Fruit fly (Drosophila melanogaster): ENCODE measurements around the gene CG11151.

The CG11151 gene

DNA sequence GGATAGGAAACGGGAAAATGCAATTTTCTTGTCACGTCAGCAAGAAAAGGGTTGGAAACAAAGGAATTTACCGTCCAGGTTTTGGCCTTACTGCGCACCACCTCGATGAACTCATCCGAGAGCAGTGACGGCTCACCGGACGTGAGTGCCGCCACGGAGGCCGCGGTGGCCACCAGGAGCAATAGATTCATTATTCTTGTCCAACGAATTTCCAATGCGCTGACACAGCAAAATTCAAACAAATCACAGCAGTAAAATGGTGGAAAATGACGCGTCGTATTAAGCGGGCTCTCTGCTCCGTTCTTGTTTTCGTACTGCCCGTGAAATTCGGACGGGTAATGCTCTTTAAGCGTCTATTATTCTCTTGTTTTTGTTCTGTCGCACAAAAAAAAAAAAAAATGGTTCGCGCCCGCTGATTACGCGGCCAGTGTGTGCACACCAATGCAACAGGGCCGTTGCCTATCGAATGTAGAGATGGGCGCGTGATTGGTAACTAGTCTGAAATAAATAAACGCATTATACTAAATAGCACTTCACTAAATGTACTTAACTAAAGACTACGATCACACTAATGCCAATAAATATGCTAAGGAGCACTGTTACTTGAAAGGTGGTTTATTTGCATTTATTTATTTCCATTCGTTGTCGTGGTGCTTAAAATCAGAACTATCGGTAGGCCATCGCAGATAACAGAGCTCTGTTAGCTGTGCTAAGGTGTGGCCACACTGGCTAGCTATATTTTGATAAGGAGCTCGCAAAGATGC, 42.4 kb downstream of the CG11151 start, which contains the start of the genes CtsB and amrt (continued):
- peak; percentile 86 for TF ChIP-seq hkb (optimal IDR thresholded peaks at IDR 0.05)
- no peak for TF ChIP-seq hkb (GFP tag; IDR thresholded peaks at IDR 0.05)
- TF ChIP-seq Dll (GFP tag; IDR thresholded peaks at IDR 0.05; ENCODE audit: partially characterized antibody): peak; percentile 88
- peak; percentile 50 for TF ChIP-seq ERR (GFP tag; optimal IDR thresholded peaks at IDR 0.05)
- TF ChIP-seq Sry-δ (GFP tag; optimal IDR thresholded peaks at IDR 0.05): peak; percentile 93
- peak; percentile 39 for TF ChIP-seq Max (GFP tag; optimal IDR thresholded peaks at IDR 0.05)
- TF ChIP-seq HLH3B (GFP tag; IDR thresholded peaks at IDR 0.05): no peak
- no peak for TF ChIP-seq H2.0 (GFP tag; IDR thresholded peaks at IDR 0.05)
- peak; percentile 42 for TF ChIP-seq CG7839 (tag; optimal IDR thresholded peaks at IDR 0.05)
- no peak for TF ChIP-seq dan (GFP tag; IDR thresholded peaks at IDR 0.05)
- TF ChIP-seq lbe (GFP tag; optimal IDR thresholded peaks at IDR 0.05): peak; percentile 56
- peak; percentile 68 for TF ChIP-seq HmgD (GFP tag; optimal IDR thresholded peaks at IDR 0.05)
- TF ChIP-seq Meics (GFP tag; optimal IDR thresholded peaks at IDR 0.05): peak; percentile 30
- peak; percentile 76 for TF ChIP-seq amos (GFP tag; IDR thresholded peaks at IDR 0.05; ENCODE audit: partially characterized antibody)
- TF ChIP-seq CHES-1-like (GFP tag; optimal IDR thresholded peaks at IDR 0.05): peak; percentile 66
- peak; percentile 40 for TF ChIP-seq zen (tag; optimal IDR thresholded peaks at IDR 0.05)
- TF ChIP-seq CG10959 (GFP tag; IDR thresholded peaks at IDR 0.05): no peak
- peak; percentile 54 for TF ChIP-seq eyg (GFP tag; optimal IDR thresholded peaks at IDR 0.05)
- TF ChIP-seq Hand (GFP tag; optimal IDR thresholded peaks at IDR 0.05): no peak
- TF ChIP-seq CG10147 (GFP tag; optimal IDR thresholded peaks at IDR 0.05): peak; percentile 21
- TF ChIP-seq CkIIα-i1 (GFP tag; IDR thresholded peaks at IDR 0.05): no peak
- TF ChIP-seq Ets97D (GFP tag; optimal IDR thresholded peaks at IDR 0.05): peak; percentile 56
- TF ChIP-seq HLH4C (GFP tag; IDR thresholded peaks at IDR 0.05; ENCODE audit: partially characterized antibody): peak; percentile 76
- TF ChIP-seq CG18262 (tag; optimal IDR thresholded peaks at IDR 0.05): peak; percentile 29
- peak; percentile 10 for TF ChIP-seq Ssrp (tag; optimal IDR thresholded peaks at IDR 0.05)
- peak; percentile 6 for TF ChIP-seq Bteb2 (GFP tag; optimal IDR thresholded peaks at IDR 0.05)
- peak; percentile 82 for TF ChIP-seq inv (GFP tag; IDR thresholded peaks at IDR 0.05; ENCODE audit: partially characterized antibody)
- no peak for TF ChIP-seq CG18011 (GFP tag; optimal IDR thresholded peaks at IDR 0.05)
- no peak for TF ChIP-seq D (optimal IDR thresholded peaks at IDR 0.05)
- no peak for TF ChIP-seq D (GFP tag; optimal IDR thresholded peaks at IDR 0.05)
- no peak for TF ChIP-seq fd64A (GFP tag; optimal IDR thresholded peaks at IDR 0.05)
- peak; percentile 20 for TF ChIP-seq CG9876 (GFP tag; optimal IDR thresholded peaks at IDR 0.05)
- TF ChIP-seq Hmr (GFP tag; optimal IDR thresholded peaks at IDR 0.05): peak; percentile 43
- TF ChIP-seq CG6791 (GFP tag; IDR thresholded peaks at IDR 0.05; ENCODE audit: partially characterized antibody): peak; percentile 65; the same call in 2 of the 3 replicates
- TF ChIP-seq fd102C (GFP tag; optimal IDR thresholded peaks at IDR 0.05): no peak
- TF ChIP-seq slbo (GFP tag; IDR thresholded peaks at IDR 0.05): peak; percentile 68
- no peak for TF ChIP-seq zf30C (GFP tag; optimal IDR thresholded peaks at IDR 0.05)
- TF ChIP-seq Opbp (GFP tag; IDR thresholded peaks at IDR 0.05; ENCODE audit: partially characterized antibody): peak; percentile 52; the same call in 1 of the 3 replicates
- TF ChIP-seq CG8089 (GFP tag; optimal IDR thresholded peaks at IDR 0.05): peak; percentile 46
- peak; percentile 70 for TF ChIP-seq mam (GFP tag; optimal IDR thresholded peaks at IDR 0.05)
- peak; percentile 67 for TF ChIP-seq HLH54F (GFP tag; optimal IDR thresholded peaks at IDR 0.05)
- peak; percentile 46; the same call in 1 of the 3 replicates for TF ChIP-seq CG11560 (tag; IDR thresholded peaks at IDR 0.05)
- peak; percentile 4 for TF ChIP-seq nerfin-1 (tag; optimal IDR thresholded peaks at IDR 0.05)
- peak; percentile 76 for TF ChIP-seq sna (GFP tag; IDR thresholded peaks at IDR 0.05; ENCODE audit: partially characterized antibody)
- TF ChIP-seq sug (tag; optimal IDR thresholded peaks at IDR 0.05): peak; percentile 66
- peak; percentile 18 for TF ChIP-seq CG9609 (GFP tag; optimal IDR thresholded peaks at IDR 0.05)
- TF ChIP-seq Ets65A (GFP tag): peak; percentile 95
- TF ChIP-seq CG4617 (GFP tag; optimal IDR thresholded peaks at IDR 0.05; ENCODE audit: borderline replicate concordance): peak; percentile 55
- TF ChIP-seq psq (GFP tag; optimal IDR thresholded peaks at IDR 0.05): no peak
